Worm (Caenorhabditis elegans): ENCODE measurements around the gene R02D5.9.

R02D5.9 gene

DNA sequence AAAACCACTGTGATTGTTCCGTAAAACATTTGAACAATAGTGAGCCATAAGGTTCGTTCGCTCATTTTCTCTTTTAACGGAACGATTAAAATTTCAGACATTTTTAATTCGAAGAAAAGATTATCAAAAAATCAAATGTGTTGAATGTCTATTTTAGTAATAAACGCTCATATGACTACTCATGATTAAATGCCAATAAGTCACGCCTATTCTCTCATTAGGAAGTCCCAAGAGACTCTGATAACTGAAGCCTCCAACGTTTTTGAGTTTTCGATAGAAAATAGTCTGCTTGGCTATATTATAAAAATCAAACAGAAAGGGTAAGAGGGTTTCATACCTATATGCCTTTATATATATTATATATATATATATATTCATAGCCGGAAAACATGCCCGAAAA lies 45.3 kb upstream of the R02D5.9 start, which contains the start of gene srg-47:
Gene srg-47, minus strand, starts transcription at position 101 of the 400 bp plus-strand sequence.
- TF ChIP-seq hlh-11 (tag; optimal IDR thresholded peaks at IDR 0.05), result no peak
- TF ChIP-seq zfp-3 (GFP tag; conservative IDR thresholded peaks at IDR 0.05), result no peak
- no peak for TF ChIP-seq lin-1 (GFP tag; IDR thresholded peaks at IDR 0.05)
- no peak for TF ChIP-seq mep-1 (tag; optimal IDR thresholded peaks at IDR 0.05)
- TF ChIP-seq ces-1 (GFP tag; optimal IDR thresholded peaks at IDR 0.05), result no peak
- no peak for TF ChIP-seq F44E2.7 (GFP tag; IDR thresholded peaks at IDR 0.05)
- no peak for TF ChIP-seq F49E8.2 (tag; optimal IDR thresholded peaks at IDR 0.05; ENCODE audit: borderline replicate concordance)
- TF ChIP-seq lin-29 (GFP tag; IDR thresholded peaks at IDR 0.05), result no peak
- no peak for TF ChIP-seq jun-1 (tag; optimal IDR thresholded peaks at IDR 0.05)
- no peak for TF ChIP-seq duxl-1 (tag; optimal IDR thresholded peaks at IDR 0.05; ENCODE audit: poor library complexity)
- TF ChIP-seq nhr-6 (tag; optimal IDR thresholded peaks at IDR 0.05), result no peak

DNA sequence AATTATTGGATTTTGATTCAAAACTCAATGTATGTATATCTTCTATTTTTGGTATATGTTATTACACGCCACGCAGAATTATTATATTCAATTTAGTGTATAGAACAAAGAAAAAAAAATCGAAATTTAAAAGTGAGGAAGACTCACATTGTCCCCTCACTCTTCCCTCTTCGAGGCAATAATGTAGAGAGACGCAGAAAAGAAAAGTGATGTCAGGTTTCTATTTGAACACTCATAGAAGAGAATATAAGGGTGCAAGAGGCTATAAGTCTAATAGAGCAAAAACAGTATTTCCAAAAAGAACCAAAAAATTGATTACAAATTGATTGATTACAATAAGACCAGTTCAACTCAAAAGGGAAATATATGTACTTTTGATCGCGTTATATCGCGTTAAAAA lies 37.6 kb upstream of the R02D5.9 start:
- no peak for TF ChIP-seq ZK337.2 (GFP tag; IDR thresholded peaks at IDR 0.05)
- TF ChIP-seq hlh-11 (tag; optimal IDR thresholded peaks at IDR 0.05), result no peak
- peak in 1 of 2 experiments; percentile 63 for TF ChIP-seq unc-62 (GFP tag; optimal IDR thresholded peaks at IDR 0.05 in 1 of 2)
- TF ChIP-seq unc-62 (tag; optimal IDR thresholded peaks at IDR 0.05), result no peak
- peak; percentile 6 for TF ChIP-seq nhr-28 (tag; optimal IDR thresholded peaks at IDR 0.05)
- no peak for TF ChIP-seq F37D6.2 (tag; optimal IDR thresholded peaks at IDR 0.05)
- TF ChIP-seq daf-12 (tag; optimal IDR thresholded peaks at IDR 0.05), result no peak
- no peak for TF ChIP-seq Y48G9A.11 (GFP tag; IDR thresholded peaks at IDR 0.05)
- no peak for TF ChIP-seq zfp-3 (GFP tag; conservative IDR thresholded peaks at IDR 0.05)

DNA sequence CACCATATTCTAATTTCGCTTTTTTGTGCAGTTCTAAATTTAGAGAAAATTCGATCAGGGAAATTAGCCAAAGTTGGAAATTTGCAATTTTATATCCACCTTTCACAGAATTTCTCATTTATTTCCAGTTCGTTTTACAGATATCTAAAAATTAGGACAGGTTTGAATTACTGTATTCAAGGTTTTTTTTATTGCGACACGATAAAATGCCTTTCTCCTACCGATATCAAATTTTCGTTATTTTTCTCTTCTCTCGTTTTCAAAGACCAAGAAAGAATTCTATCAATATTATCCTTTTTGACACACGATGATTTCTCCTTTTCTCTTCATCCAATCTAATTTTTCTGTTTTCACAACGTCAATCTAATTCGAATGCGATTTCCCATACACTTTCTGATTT lies 35.6 kb upstream of the R02D5.9 start, which contains the start of gene C53A5.13:
Gene C53A5.13, plus strand, starts transcription at position 301 of the 400 bp plus-strand sequence.
- TF ChIP-seq ceh-44 (GFP tag; IDR thresholded peaks at IDR 0.05) (no peak), snpc-1.2 (GFP tag; IDR thresholded peaks at IDR 0.05) (no peak), mes-2 (tag; optimal IDR thresholded peaks at IDR 0.05; ENCODE audit: poor library complexity, severe bottlenecking) (no peak), vab-7 (GFP tag; IDR thresholded peaks at IDR 0.05) (no peak), nhr-41 (GFP tag; IDR thresholded peaks at IDR 0.05) (no peak), F26F4.8 (GFP tag; conservative IDR thresholded peaks at IDR 0.05) (no peak), dpl-1 (GFP tag; optimal IDR thresholded peaks at IDR 0.05) (no peak), lin-15B (tag; optimal IDR thresholded peaks at IDR 0.05) (no peak), nhr-111 (GFP tag; optimal IDR thresholded peaks at IDR 0.05) (no peak), unc-130 (GFP tag; optimal IDR thresholded peaks at IDR 0.05) (no peak), nhr-237 (tag; optimal IDR thresholded peaks at IDR 0.05) (no peak), F10B5.3 (tag; optimal IDR thresholded peaks at IDR 0.05) (no peak), zfp-3 (GFP tag; conservative IDR thresholded peaks at IDR 0.05) (no peak), tra-1 (GFP tag; IDR thresholded peaks at IDR 0.05) (no peak), arid-1 (GFP tag; conservative IDR thresholded peaks at IDR 0.05) (no peak), ceh-32 (tag; optimal IDR thresholded peaks at IDR 0.05; ENCODE audit: poor library complexity) (no peak)

DNA sequence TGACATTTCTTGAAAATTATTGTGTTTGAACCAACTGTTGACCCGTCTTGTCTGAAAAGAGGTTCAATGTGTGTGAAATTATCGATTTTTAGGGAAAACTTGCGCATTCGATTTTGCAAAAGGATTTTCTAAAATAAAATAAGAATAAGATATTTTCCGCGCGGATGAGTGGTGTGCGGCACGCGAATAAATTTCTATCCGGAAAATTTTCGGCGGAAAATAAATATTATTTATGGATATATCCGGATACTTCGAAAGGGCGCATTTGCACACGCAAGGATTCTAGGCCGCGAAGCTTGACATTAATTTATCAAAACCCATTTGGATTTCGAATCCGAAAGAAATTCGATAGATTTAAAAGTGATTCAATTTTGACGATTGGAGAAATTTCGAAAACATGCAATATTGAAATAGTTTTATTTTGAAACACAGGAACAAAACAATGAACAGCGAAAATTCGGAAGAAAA lies 34.9 kb upstream of the R02D5.9 start, which contains the start of gene rike-1:
Gene rike-1, minus strand, starts transcription at position 51 of the 468 bp plus-strand sequence.
- no peak for TF ChIP-seq arid-1 (GFP tag; conservative IDR thresholded peaks at IDR 0.05)
- peak; percentile 22 for TF ChIP-seq unc-130 (GFP tag; optimal IDR thresholded peaks at IDR 0.05)
- no peak for TF ChIP-seq zag-1 (tag; optimal IDR thresholded peaks at IDR 0.05)
- peak; percentile 3 for TF ChIP-seq mep-1 (tag; optimal IDR thresholded peaks at IDR 0.05)
- peak; percentile 71 for TF ChIP-seq lin-38 (GFP tag; IDR thresholded peaks at IDR 0.05)
- TF ChIP-seq lsy-2 (tag; optimal IDR thresholded peaks at IDR 0.05), result peak in 1 of 2 experiments; percentile 24
- peak; percentile 28 for TF ChIP-seq ceh-28 (tag; optimal IDR thresholded peaks at IDR 0.05)

All from whole organism, L4 larva.